Worm (Caenorhabditis elegans) whole organism, midembryonic: ENCODE results near the gene sre-48.

Experiments used
- cog-1 ChIP-seq: sonication (generic microtip); optimal IDR thresholded peaks from 2 replicates; lab custom pipeline; 2016; ENCODE audit warnings: missing genetic modification characterization, missing compliant biosample characterization
- med-1 ChIP-seq: sonication (generic microtip); optimal IDR thresholded peaks from 2 replicates; lab custom pipeline; 2017; ENCODE audit warnings: missing genetic modification characterization, mild to moderate bottlenecking, missing compliant biosample characterization, antibody characterized with exemption, missing genetic modification reagents; ENCODE audit not compliant: insufficient read depth

DNA sequence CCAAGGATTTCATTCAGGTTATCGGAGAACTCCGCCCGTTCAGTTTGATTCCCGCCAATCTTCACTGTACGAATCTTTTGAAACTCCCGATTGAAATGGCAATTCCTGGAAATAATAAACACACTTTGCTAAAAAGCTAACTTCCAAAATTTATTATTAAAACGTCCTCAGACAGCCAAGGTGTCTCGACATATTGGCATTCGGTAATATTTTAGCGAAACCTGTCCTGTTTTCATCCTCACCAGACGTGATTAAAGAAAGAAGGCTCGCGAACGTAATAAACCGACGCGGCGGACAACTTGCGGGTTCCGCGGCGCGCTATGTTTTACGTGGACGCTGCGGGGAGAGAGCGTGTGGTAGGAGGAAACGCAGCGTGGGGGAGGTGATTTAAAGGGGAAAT lies 38.5 kb upstream of the sre-48 start:
- no peak for TF ChIP-seq med-1 (GFP tag; lab: Kevin White, UChicago)
- no peak for TF ChIP-seq cog-1 (tag; lab: Kevin White, UChicago)
